Fruit fly (Drosophila melanogaster): Measurements from ENCODE around the gene CG18628.

CG18628 gene

DNA sequence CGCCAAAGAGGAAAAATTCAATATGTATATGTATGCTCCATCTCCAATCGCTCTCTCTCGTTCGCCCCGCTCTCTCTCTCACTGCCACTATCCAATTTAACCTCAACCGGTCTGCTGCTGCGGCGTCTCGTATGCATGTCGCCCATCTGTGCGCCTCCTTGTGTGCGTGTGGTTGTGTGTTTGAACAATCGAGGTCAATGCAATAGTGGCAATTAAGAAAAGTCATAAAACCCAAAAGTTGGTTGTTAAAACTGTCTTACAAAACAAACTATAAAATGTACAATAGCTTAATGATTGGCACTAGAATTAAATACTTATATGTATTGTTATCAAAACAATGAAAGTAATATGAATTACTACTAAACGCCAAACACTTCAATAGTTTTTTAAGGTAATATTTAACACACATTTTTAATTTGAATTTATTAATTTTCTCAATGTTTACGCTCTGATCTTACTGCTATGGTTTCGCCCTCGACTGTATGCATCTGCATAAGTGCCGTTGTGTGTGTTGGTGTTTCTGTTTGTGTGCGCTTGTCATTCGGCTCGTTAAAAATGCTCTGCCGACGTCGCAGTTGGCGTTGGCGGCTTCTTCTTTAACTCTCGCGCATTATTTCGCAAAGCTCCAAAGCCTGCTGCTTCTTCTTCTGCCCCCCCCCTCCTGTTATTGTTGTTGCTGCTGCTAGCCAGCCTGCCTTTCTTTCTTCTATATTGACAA is 26.1 kb downstream of the CG18628 start (continued):
- TF ChIP-seq cato (GFP tag; optimal IDR thresholded peaks at IDR 0.05; ENCODE audit: borderline replicate concordance) (peak; percentile 96), crc (GFP tag; optimal IDR thresholded peaks at IDR 0.05) (peak; percentile 65), CG10654 (GFP tag; optimal IDR thresholded peaks at IDR 0.05) (peak; percentile 89), slou (GFP tag; optimal IDR thresholded peaks at IDR 0.05) (peak; percentile 90), Xbp1 (GFP tag; optimal IDR thresholded peaks at IDR 0.05) (peak; percentile 95), CG2199 (GFP tag; IDR thresholded peaks at IDR 0.05) (peak; percentile 41; the same call in 2 of the 3 replicates), CG15269 (tag; optimal IDR thresholded peaks at IDR 0.05) (peak; percentile 98), otp (GFP tag; IDR thresholded peaks at IDR 0.05) (peak; percentile 83), HLHmδ (GFP tag; optimal IDR thresholded peaks at IDR 0.05) (no peak), PHDP (tag; optimal IDR thresholded peaks at IDR 0.05) (peak; percentile 97), vvl (GFP tag; IDR thresholded peaks at IDR 0.05) (peak; percentile 96), CG16815 (GFP tag; optimal IDR thresholded peaks at IDR 0.05) (peak; percentile 97), CG15479 (GFP tag; optimal IDR thresholded peaks at IDR 0.05) (peak; percentile 83), ab (GFP tag; optimal IDR thresholded peaks at IDR 0.05) (peak; percentile 51), Oaz (GFP tag; IDR thresholded peaks at IDR 0.05) (peak; percentile 84), Taf1 (GFP tag; IDR thresholded peaks at IDR 0.05) (peak; percentile 85), chm (GFP tag; IDR thresholded peaks at IDR 0.05) (peak; percentile 88), Hmr (GFP tag; optimal IDR thresholded peaks at IDR 0.05) (peak; percentile 98), chif (GFP tag; optimal IDR thresholded peaks at IDR 0.05) (peak; percentile 88 to 92), cwo (GFP tag; optimal IDR thresholded peaks at IDR 0.05) (peak; percentile 94), ato (GFP tag; IDR thresholded peaks at IDR 0.05; ENCODE audit: partially characterized antibody) (no peak), CG11723 (GFP tag; optimal IDR thresholded peaks at IDR 0.05) (peak; percentile 97), ken (GFP tag; IDR thresholded peaks at IDR 0.05) (peak; percentile 75), CG9797 (GFP tag; optimal IDR thresholded peaks at IDR 0.05) (peak; percentile 29), CG7357 (GFP tag; IDR thresholded peaks at IDR 0.05) (peak; percentile 88), lbe (GFP tag; optimal IDR thresholded peaks at IDR 0.05) (peak; percentile 95), Bdp1 (GFP tag; optimal IDR thresholded peaks at IDR 0.05) (peak; percentile 72), zf30C (GFP tag; optimal IDR thresholded peaks at IDR 0.05) (no peak), dati (GFP tag; IDR thresholded peaks at IDR 0.05) (peak; percentile 81), CG9437 (GFP tag; optimal IDR thresholded peaks at IDR 0.05) (peak; percentile 96), dimm (GFP tag; IDR thresholded peaks at IDR 0.05) (peak; percentile 70), oc (tag; optimal IDR thresholded peaks at IDR 0.05) (peak; percentile 96), CG13287 (GFP tag; IDR thresholded peaks at IDR 0.05; ENCODE audit: partially characterized antibody) (no peak), CG12155 (GFP tag; optimal IDR thresholded peaks at IDR 0.05) (peak; percentile 90), CG8765 (GFP tag; IDR thresholded peaks at IDR 0.05) (peak; percentile 81), ATbp (GFP tag; optimal IDR thresholded peaks at IDR 0.05) (peak; percentile 96), h (optimal IDR thresholded peaks at IDR 0.05) (no peak), pfk (GFP tag; optimal IDR thresholded peaks at IDR 0.05) (peak; percentile 48), cad (GFP tag; optimal IDR thresholded peaks at IDR 0.05) (no peak), sisA (GFP tag; IDR thresholded peaks at IDR 0.05) (peak; percentile 92), GATAe (GFP tag; conservative IDR thresholded peaks at IDR 0.05) (peak; percentile 57), onecut (GFP tag; IDR thresholded peaks at IDR 0.05) (peak; percentile 89), fu2 (GFP tag; optimal IDR thresholded peaks at IDR 0.05) (peak; percentile 69), CG11456 (GFP tag; IDR thresholded peaks at IDR 0.05) (peak; percentile 81), CG13775 (GFP tag; optimal IDR thresholded peaks at IDR 0.05) (peak; percentile 98), CG34422 (GFP tag; IDR thresholded peaks at IDR 0.05) (peak; percentile 89), CG3407 (GFP tag; optimal IDR thresholded peaks at IDR 0.05) (peak; percentile 96), Drgx (GFP tag; IDR thresholded peaks at IDR 0.05) (peak; percentile 97), CG8924 (tag; optimal IDR thresholded peaks at IDR 0.05) (peak; percentile 99), CG12236 (GFP tag; optimal IDR thresholded peaks at IDR 0.05) (peak; percentile 79)
